Worm (Caenorhabditis elegans): ENCODE data around the gene spl-2.

DNA sequence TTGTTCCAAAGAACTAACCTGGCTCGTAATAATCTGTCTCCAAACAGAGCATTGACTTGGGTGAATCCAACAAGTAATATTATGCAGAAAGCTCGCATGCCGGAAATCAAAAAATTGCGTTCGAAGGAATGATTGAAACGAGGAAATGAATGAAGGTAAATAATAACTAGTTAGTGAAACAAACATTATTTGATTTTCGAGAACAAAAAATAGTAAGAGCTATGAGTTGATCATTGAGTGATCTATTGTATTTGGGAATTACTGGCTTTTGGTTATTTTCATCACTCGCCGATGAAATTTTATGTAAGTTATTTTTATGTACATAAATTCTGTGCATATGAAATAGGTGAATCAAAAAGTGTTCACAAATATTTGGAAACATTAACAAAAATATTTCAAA lies 8.1 kb upstream of the spl-2 start, which contains the start of gene B0222.5:
- no peak for TF ChIP-seq dao-5 (tag; optimal IDR thresholded peaks at IDR 0.05)
- no peak for TF ChIP-seq him-1 (tag; optimal IDR thresholded peaks at IDR 0.05)
